Worm (Caenorhabditis elegans): ENCODE results near the gene ccch-5.

ccch-5 gene

ce11 chrIV:14929421-14929820, 10.0 kb downstream of the ccch-5 start, which contains the start of gene Y57G11C.28:
Gene Y57G11C.28 (plus strand): TSS chrIV:14929721.
- TF ChIP-seq D2030.7 (GFP tag; IDR thresholded peaks at IDR 0.05), result no peak
- TF ChIP-seq nhr-80 (tag; optimal IDR thresholded peaks at IDR 0.05), result no peak
- no peak for TF ChIP-seq let-526 (GFP tag; IDR thresholded peaks at IDR 0.05)
- TF ChIP-seq nfyb-1 (GFP tag; IDR thresholded peaks at IDR 0.05), result no peak
- no peak for TF ChIP-seq athp-1 (tag; optimal IDR thresholded peaks at IDR 0.05)
- no peak for TF ChIP-seq dpff-1 (tag; optimal IDR thresholded peaks at IDR 0.05)
- no peak for TF ChIP-seq F57A8.1 (GFP tag; optimal IDR thresholded peaks at IDR 0.05)
- TF ChIP-seq ekl-4 (GFP tag; IDR thresholded peaks at IDR 0.05), result no peak

ce11 chrIV:14932640-14933039, 13.2 kb downstream of the ccch-5 start, which contains the start of gene Y57G11C.1131:
Gene Y57G11C.1131 (plus strand): TSS chrIV:14932972.
- TF ChIP-seq mel-28 (tag; optimal IDR thresholded peaks at IDR 0.05; ENCODE audit: borderline replicate concordance) (no peak), let-607 (tag; optimal IDR thresholded peaks at IDR 0.05) (no peak), nhr-90 (tag; optimal IDR thresholded peaks at IDR 0.05) (no peak), snpc-1.1 (tag; optimal IDR thresholded peaks at IDR 0.05; ENCODE audit: insufficient read depth) (peak; percentile 73), cebp-2 (GFP tag; IDR thresholded peaks at IDR 0.05) (no peak; the same call in 1 of the 2 replicates), ztf-25 (GFP tag; IDR thresholded peaks at IDR 0.05) (no peak), D2030.7 (GFP tag; IDR thresholded peaks at IDR 0.05) (0 out of 2 replicates have a peak, but pooled peaks have one; percentile 14), ztf-28 (GFP tag; IDR thresholded peaks at IDR 0.05) (no peak), ceh-91 (GFP tag; IDR thresholded peaks at IDR 0.05) (no peak), pha-4 (tag; optimal IDR thresholded peaks at IDR 0.05) (no peak), F57A8.1 (GFP tag; optimal IDR thresholded peaks at IDR 0.05) (no peak), attf-6 (GFP tag; IDR thresholded peaks at IDR 0.05) (peak; percentile 89), ztf-22 (GFP tag; optimal IDR thresholded peaks at IDR 0.05) (no peak), F39B2.1 (GFP tag; IDR thresholded peaks at IDR 0.05) (no peak), snpc-4 (GFP tag; optimal IDR thresholded peaks at IDR 0.05) (peak; percentile 84), snpc-4 (tag; optimal IDR thresholded peaks at IDR 0.05) (peak; percentile 48 to 97 (median 90)), hmg-1.2 (GFP tag; IDR thresholded peaks at IDR 0.05) (peak; percentile 57), egl-18 (GFP tag; IDR thresholded peaks at IDR 0.05) (no peak), egl-44 (GFP tag; IDR thresholded peaks at IDR 0.05) (no peak), aptf-2 (GFP tag; conservative IDR thresholded peaks at IDR 0.05) (no peak), B0035.1 (tag; optimal IDR thresholded peaks at IDR 0.05) (no peak), B0261.1 (tag; optimal IDR thresholded peaks at IDR 0.05) (no peak), F57C9.4 (tag; optimal IDR thresholded peaks at IDR 0.05) (no peak)

DNA sequence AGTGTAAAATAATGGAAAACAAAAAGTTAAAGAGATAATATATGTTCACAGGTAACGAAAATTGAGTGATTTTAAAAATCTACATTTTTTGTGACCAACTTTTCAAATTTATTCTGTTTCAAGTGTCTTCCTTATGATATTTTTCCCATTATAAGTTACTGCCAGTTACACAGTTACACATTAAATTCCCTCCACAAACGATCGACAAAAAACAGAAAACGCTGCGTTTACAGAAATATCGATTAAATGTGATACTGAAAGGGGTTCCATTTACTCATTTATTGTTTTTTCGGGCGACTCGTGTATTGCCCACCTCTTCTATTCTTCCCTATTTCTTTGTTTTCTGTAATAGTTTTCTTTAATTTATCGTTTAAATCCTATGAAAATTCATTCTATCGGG, 17.6 kb downstream of the ccch-5 start, which contains the start of gene Y57G11C.1144:
Gene Y57G11C.1144, plus strand, starts transcription at position 301 of the 400 bp plus-strand sequence.
- no peak for TF ChIP-seq egl-18 (GFP tag; IDR thresholded peaks at IDR 0.05)
- no peak for TF ChIP-seq tbx-9 (tag; optimal IDR thresholded peaks at IDR 0.05; ENCODE audit: borderline replicate concordance)
- TF ChIP-seq F39B2.1 (GFP tag; IDR thresholded peaks at IDR 0.05), result no peak
- TF ChIP-seq tlf-1 (GFP tag; optimal IDR thresholded peaks at IDR 0.05), result no peak
- no peak for TF ChIP-seq xnd-1 (tag; optimal IDR thresholded peaks at IDR 0.05)
- no peak for TF ChIP-seq F23B12.7 (tag; optimal IDR thresholded peaks at IDR 0.05; ENCODE audit: insufficient read depth)
- no peak for TF ChIP-seq cebp-2 (GFP tag; IDR thresholded peaks at IDR 0.05)
- TF ChIP-seq madf-8 (GFP tag; conservative IDR thresholded peaks at IDR 0.05), result no peak
- TF ChIP-seq sea-2 (GFP tag; IDR thresholded peaks at IDR 0.05), result no peak
- TF ChIP-seq aptf-3 (GFP tag; IDR thresholded peaks at IDR 0.05), result no peak
- no peak for TF ChIP-seq F52B5.7 (tag; optimal IDR thresholded peaks at IDR 0.05)
- no peak for TF ChIP-seq athp-1 (tag; optimal IDR thresholded peaks at IDR 0.05)
- TF ChIP-seq ceh-40 (GFP tag; IDR thresholded peaks at IDR 0.05), result no peak
